Fruit fly (Drosophila melanogaster) whole organism, embryonic: ENCODE data around the gene stg.

Source experiments
- Antp ChIP-seq: fragments of 200-800 bp; sonication (Bioruptor generic); optimal IDR thresholded peaks from 3 replicates; lab custom pipeline; 2016; ENCODE audit warnings: missing biosample characterization, missing genetic modification characterization
- B-H1 ChIP-seq: fragments of 200-800 bp; sonication (Bioruptor generic); IDR thresholded peaks from 3 replicates; pipeline ENCODE4 v1.3.6; 2022; ENCODE audit warnings: missing biosample characterization, missing genetic modification characterization
- CG1024 ChIP-seq: fragments of 200-800 bp; sonication (Bioruptor generic); IDR thresholded peaks from 2 replicates; pipeline ENCODE4 v1.3.6; 2022; ENCODE audit warnings: missing biosample characterization, missing genetic modification characterization
- CG12236 ChIP-seq: fragments of 200-800 bp; sonication (Bioruptor generic); optimal IDR thresholded peaks from 2 replicates; lab custom pipeline; 2016; ENCODE audit warnings: missing biosample characterization, missing genetic modification characterization
- CG12744 ChIP-seq: fragments of 200-800 bp; sonication (Bioruptor generic); optimal IDR thresholded peaks from 2 replicates; lab custom pipeline; 2016; ENCODE audit warnings: missing biosample characterization, missing genetic modification characterization
- CG13894 ChIP-seq: fragments of 200-800 bp; sonication (Bioruptor generic); optimal IDR thresholded peaks from 3 replicates; lab custom pipeline; 2018; ENCODE audit warnings: missing biosample characterization, mild to moderate bottlenecking, missing genetic modification characterization, moderate library complexity
- CG15479 ChIP-seq: fragments of 200-800 bp; sonication (Bioruptor generic); optimal IDR thresholded peaks from 3 replicates; lab custom pipeline; 2019; ENCODE audit warnings: missing biosample characterization, mild to moderate bottlenecking, missing genetic modification characterization, moderate library complexity
- CG18599 ChIP-seq: fragments of 200-800 bp; sonication (Bioruptor generic); optimal IDR thresholded peaks from 3 replicates; lab custom pipeline; 2017; ENCODE audit warnings: missing biosample characterization, missing genetic modification characterization, mild to moderate bottlenecking, moderate library complexity, missing genetic modification reagents
- CG30431 ChIP-seq: fragments of 200-800 bp; sonication (Bioruptor generic); optimal IDR thresholded peaks from 2 replicates; lab custom pipeline; 2017; ENCODE audit warnings: missing biosample characterization, missing genetic modification characterization
- CG3281 ChIP-seq: fragments of 200-800 bp; sonication (Bioruptor generic); optimal IDR thresholded peaks from 3 replicates; lab custom pipeline; 2017; ENCODE audit warnings: missing biosample characterization, mild to moderate bottlenecking, missing genetic modification characterization
- CG3726 ChIP-seq: fragments of 200-800 bp; sonication (Bioruptor generic); IDR thresholded peaks from 3 replicates; pipeline ENCODE4, ENCODE4 v1.3.6; 2022; ENCODE audit warnings: missing biosample characterization, missing genetic modification characterization
- CG42726 ChIP-seq: fragments of 200-800 bp; sonication (Bioruptor generic); IDR thresholded peaks from 2 replicates; pipeline ENCODE4 v1.3.6; 2022; ENCODE audit warnings: missing biosample characterization, missing genetic modification characterization; ENCODE audit not compliant: partially characterized antibody
- CG4404 ChIP-seq: fragments of 200-800 bp; sonication (Bioruptor generic); IDR thresholded peaks from 2 replicates; pipeline ENCODE4 v1.3.6; 2022; ENCODE audit warnings: missing biosample characterization, missing genetic modification characterization
- CG5180 ChIP-seq: fragments of 200-800 bp; sonication (Bioruptor generic); optimal IDR thresholded peaks from 3 replicates; lab custom pipeline; 2017; ENCODE audit warnings: missing biosample characterization, missing genetic modification characterization, mild to moderate bottlenecking, moderate library complexity, missing genetic modification reagents
- CG7357 ChIP-seq: fragments of 200-800 bp; sonication (Bioruptor generic); IDR thresholded peaks from 3 replicates; pipeline ENCODE4 v1.3.6; 2022; ENCODE audit warnings: missing biosample characterization, missing genetic modification characterization
- CG8924 ChIP-seq: fragments of 200-800 bp; optimal IDR thresholded peaks from 3 replicates; lab custom pipeline; 2019; ENCODE audit warnings: missing biosample characterization, mild to moderate bottlenecking, missing genetic modification characterization, moderate library complexity
- CG9727 ChIP-seq: fragments of 200-800 bp; sonication (Bioruptor generic); optimal IDR thresholded peaks from 3 replicates; lab custom pipeline; 2017; ENCODE audit warnings: missing biosample characterization, mild to moderate bottlenecking, missing genetic modification characterization
- CG9876 ChIP-seq: fragments of 200-800 bp; sonication (Bioruptor generic); optimal IDR thresholded peaks from 2 replicates; lab custom pipeline; 2016; ENCODE audit warnings: missing biosample characterization, missing genetic modification characterization
- CHES-1-like ChIP-seq: fragments of 200-800 bp; sonication (Bioruptor generic); optimal IDR thresholded peaks from 2 replicates; lab custom pipeline; 2016; ENCODE audit warnings: missing biosample characterization, missing genetic modification characterization
- E2f2 ChIP-seq: fragments of 200-800 bp; sonication (Bioruptor generic); IDR thresholded peaks from 2 replicates; pipeline ENCODE4 v1.3.6; 2022; ENCODE audit warnings: missing biosample characterization, missing genetic modification characterization
- ERR ChIP-seq: fragments of 200-800 bp; sonication (Bioruptor generic); optimal IDR thresholded peaks from 2 replicates; lab custom pipeline; 2016; ENCODE audit warnings: missing biosample characterization, missing genetic modification characterization
- Hmr ChIP-seq: fragments of 200-800 bp; sonication (Bioruptor generic); optimal IDR thresholded peaks from 3 replicates; lab custom pipeline; 2017; ENCODE audit warnings: mild to moderate bottlenecking, missing biosample characterization, missing genetic modification reagents, missing genetic modification characterization
- Hsf ChIP-seq: fragments of 200-800 bp; sonication (Bioruptor generic); optimal IDR thresholded peaks from 3 replicates; lab custom pipeline; 2016; ENCODE audit warnings: missing biosample characterization, missing genetic modification characterization
- MESR4 ChIP-seq: fragments of 200-800 bp; sonication (Bioruptor generic); optimal IDR thresholded peaks from 2 replicates; lab custom pipeline; 2018; ENCODE audit warnings: missing biosample characterization, mild to moderate bottlenecking, missing genetic modification characterization, moderate library complexity
- Mes4 ChIP-seq: fragments of 200-800 bp; sonication (Bioruptor generic); optimal IDR thresholded peaks from 2 replicates; lab custom pipeline; 2016; ENCODE audit warnings: missing biosample characterization, missing genetic modification characterization
- NFAT ChIP-seq: fragments of 200-800 bp; sonication (Bioruptor generic); IDR thresholded peaks from 2 replicates; pipeline ENCODE4 v1.3.6; 2022; ENCODE audit warnings: missing biosample characterization, missing genetic modification characterization
- Optix ChIP-seq: fragments of 200-800 bp; sonication (Bioruptor generic); IDR thresholded peaks from 3 replicates; pipeline ENCODE4 v1.3.6; 2022; ENCODE audit warnings: missing biosample characterization, missing genetic modification characterization
- Rfx ChIP-seq: fragments of 200-800 bp; sonication (Bioruptor generic); IDR thresholded peaks from 2 replicates; pipeline ENCODE4 v1.3.6; 2022; ENCODE audit warnings: missing biosample characterization, missing genetic modification characterization
- TFAM ChIP-seq: fragments of 200-800 bp; sonication (Bioruptor generic); optimal IDR thresholded peaks from 2 replicates; lab custom pipeline; 2017; ENCODE audit warnings: missing biosample characterization, missing genetic modification characterization, inconsistent platforms
- YL-1 ChIP-seq: fragments of 200-800 bp; sonication (Bioruptor generic); optimal IDR thresholded peaks from 3 replicates; lab custom pipeline; 2017; ENCODE audit warnings: missing biosample characterization, mild to moderate bottlenecking, missing genetic modification characterization
- br ChIP-seq: fragments of >200 bp; optimal IDR thresholded peaks from 2 replicates; lab custom pipeline; 2017
- cad ChIP-seq: fragments of >200 bp; optimal IDR thresholded peaks from 2 replicates; lab custom pipeline; 2017; ENCODE audit warnings: missing biosample characterization, missing genetic modification characterization
- cas ChIP-seq: fragments of 200-800 bp; sonication (Bioruptor generic); IDR thresholded peaks from 2 replicates; pipeline ENCODE4 v1.3.6; 2022; ENCODE audit warnings: missing biosample characterization, missing genetic modification characterization
- chn ChIP-seq: fragments of 200-800 bp; sonication (Bioruptor generic); optimal IDR thresholded peaks from 2 replicates; lab custom pipeline; 2016; ENCODE audit warnings: missing biosample characterization, missing genetic modification characterization
- ci ChIP-seq: fragments of 200-800 bp; sonication (Bioruptor generic); IDR thresholded peaks from 3 replicates; pipeline ENCODE4 v1.3.6; 2022; ENCODE audit warnings: missing biosample characterization, missing genetic modification characterization
- cwo ChIP-seq: fragments of 200-800 bp; sonication (Bioruptor generic); optimal IDR thresholded peaks from 3 replicates; lab custom pipeline; 2017; ENCODE audit warnings: missing biosample characterization, missing genetic modification characterization, mild to moderate bottlenecking, moderate library complexity, missing genetic modification reagents
- dan ChIP-seq: fragments of 200-800 bp; sonication (Bioruptor generic); IDR thresholded peaks from 2 replicates; pipeline ENCODE4 v1.3.6; 2022; ENCODE audit warnings: missing biosample characterization, missing genetic modification characterization
- disco-r ChIP-seq: fragments of 200-800 bp; sonication (Bioruptor generic); optimal IDR thresholded peaks from 2 replicates; lab custom pipeline; 2016; ENCODE audit warnings: missing biosample characterization, missing genetic modification characterization
- dmrt99B ChIP-seq: fragments of 200-800 bp; sonication (Bioruptor generic); optimal IDR thresholded peaks from 2 replicates; lab custom pipeline; 2018; ENCODE audit warnings: missing biosample characterization, mild to moderate bottlenecking, missing genetic modification characterization, moderate library complexity
- gsb ChIP-seq: fragments of 200-800 bp; sonication (Bioruptor generic); IDR thresholded peaks from 2 replicates; pipeline ENCODE4 v1.3.6; 2022; ENCODE audit warnings: missing biosample characterization, missing genetic modification characterization
- jumu ChIP-seq: fragments of 200-800 bp; sonication (Bioruptor generic); optimal IDR thresholded peaks from 3 replicates; lab custom pipeline; 2016; ENCODE audit warnings: missing biosample characterization, missing genetic modification characterization
- lmd ChIP-seq: fragments of 200-800 bp; sonication (Bioruptor generic); IDR thresholded peaks from 2 replicates; pipeline ENCODE4 v1.3.6; 2022; ENCODE audit warnings: missing biosample characterization, missing genetic modification characterization
- mirr ChIP-seq: fragments of 200-800 bp; sonication (Bioruptor generic); optimal IDR thresholded peaks from 3 replicates; lab custom pipeline; 2018; ENCODE audit warnings: missing biosample characterization, mild to moderate bottlenecking, missing genetic modification characterization
- nom ChIP-seq: fragments of 200-800 bp; sonication (Bioruptor generic); optimal IDR thresholded peaks from 2 replicates; lab custom pipeline; 2017; ENCODE audit warnings: missing biosample characterization, missing genetic modification characterization, mild to moderate bottlenecking, moderate library complexity, missing genetic modification reagents
- onecut ChIP-seq: fragments of 200-800 bp; sonication (Bioruptor generic); IDR thresholded peaks from 2 replicates; pipeline ENCODE4 v1.3.6; 2022; ENCODE audit warnings: missing biosample characterization, missing genetic modification characterization
- otp ChIP-seq: fragments of 200-800 bp; sonication (Bioruptor generic); IDR thresholded peaks from 3 replicates; pipeline ENCODE4, ENCODE4 v1.3.6; 2022; ENCODE audit warnings: missing biosample characterization, missing genetic modification characterization
- psq ChIP-seq: fragments of 200-800 bp; sonication (Bioruptor generic); optimal IDR thresholded peaks from 2 replicates; lab custom pipeline; 2017; ENCODE audit warnings: missing biosample characterization, missing genetic modification characterization
- repo ChIP-seq: fragments of 200-800 bp; sonication (Bioruptor generic); optimal IDR thresholded peaks from 2 replicates; lab custom pipeline; 2016; ENCODE audit warnings: missing biosample characterization, missing genetic modification characterization
- sc ChIP-seq, 3 experiments: fragments of >200 bp in 2 of 3; fragments of 200-800 bp in 1 of 3; sonication (Bioruptor generic) in 1 of 3; optimal IDR thresholded peaks; 2 replicates in 2 of 3; 3 replicates in 1 of 3; lab custom pipeline; 2017; ENCODE audit warnings: mild to moderate bottlenecking in 1 of 3, missing biosample characterization in 1 of 3, missing genetic modification characterization in 1 of 3, missing genetic modification reagents in 1 of 3
- tap ChIP-seq: fragments of 200-800 bp; optimal IDR thresholded peaks from 3 replicates; lab custom pipeline; 2019; ENCODE audit warnings: missing biosample characterization, mild to moderate bottlenecking, missing genetic modification characterization, moderate library complexity
- trem ChIP-seq: fragments of 200-800 bp; optimal IDR thresholded peaks from 3 replicates; lab custom pipeline; 2019; ENCODE audit warnings: missing biosample characterization, mild to moderate bottlenecking, missing genetic modification characterization, moderate library complexity

Gene stg

dm6 chr3R:29219948-29220347 is 35.7 kb downstream of the stg start, which contains the start of gene eEF1gamma (continued):
- TF ChIP-seq CG7357 (GFP tag; lab: Robert Waterston, UW) (peak; percentile 56; the same call in 2 of the 3 replicates), CG3726 (GFP tag; lab: Robert Waterston, UW) (peak; percentile 87), CG42726 (peak; percentile 86; the same call in 1 of the 2 replicates), gsb (GFP tag; lab: Robert Waterston, UW) (peak; percentile 94), tap (tag; lab: Kevin White, UChicago) (peak; percentile 79), CG8924 (tag; lab: Kevin White, UChicago) (peak; percentile 88), psq (GFP tag; lab: Kevin White, UChicago) (peak; percentile 77), CG5180 (GFP tag; lab: Kevin White, UChicago) (peak; percentile 86), Hmr (GFP tag; lab: Kevin White, UChicago) (peak; percentile 98), Optix (GFP tag; lab: Robert Waterston, UW) (peak; percentile 94), CG9727 (peak; percentile 98), dan (GFP tag; lab: Robert Waterston, UW) (no peak), TFAM (GFP tag; lab: Kevin White, UChicago) (peak; percentile 88), trem (tag; lab: Kevin White, UChicago) (peak; percentile 90), CG13894 (tag; lab: Kevin White, UChicago) (peak; percentile 91), Hsf (GFP tag; lab: Kevin White, UChicago) (peak; percentile 94), CG12236 (GFP tag; lab: Kevin White, UChicago) (peak; percentile 94), CG30431 (GFP tag; lab: Kevin White, UChicago) (peak; percentile 92), Rfx (GFP tag; lab: Robert Waterston, UW) (peak; percentile 98), CHES-1-like (GFP tag; lab: Kevin White, UChicago) (peak; percentile 95), sc (optimal IDR thresholded peaks at IDR 0.05; lab: Kevin White, UChicago) (no peak), sc (GFP tag; optimal IDR thresholded peaks at IDR 0.05; lab: Kevin White, UChicago) (peak; percentile 92), NFAT (peak; percentile 97), Mes4 (GFP tag; lab: Kevin White, UChicago) (peak; percentile 98), cad (GFP tag; lab: Kevin White, UChicago) (no peak), Antp (GFP tag; lab: Kevin White, UChicago) (peak; percentile 78), B-H1 (peak; percentile 81), MESR4 (GFP tag; lab: Kevin White, UChicago) (peak; percentile 97), cas (GFP tag; lab: Robert Waterston, UW) (peak; percentile 77), CG1024 (GFP tag; lab: Robert Waterston, UW) (peak; percentile 93), CG12744 (GFP tag; lab: Kevin White, UChicago) (peak; percentile 95), ci (GFP tag; lab: Robert Waterston, UW) (peak; percentile 99), nom (GFP tag; lab: Kevin White, UChicago) (peak; percentile 95), CG9876 (GFP tag; lab: Kevin White, UChicago) (peak; percentile 96), mirr (GFP tag; lab: Kevin White, UChicago) (peak; percentile 99), ERR (GFP tag; lab: Kevin White, UChicago) (peak; percentile 82), otp (peak; percentile 97), cwo (GFP tag; lab: Kevin White, UChicago) (peak; percentile 77), chn (GFP tag; lab: Kevin White, UChicago) (peak; percentile 93), lmd (peak; percentile 89), onecut (GFP tag; lab: Robert Waterston, UW) (peak; percentile 96), CG3281 (GFP tag; lab: Kevin White, UChicago) (peak; percentile 97), CG15479 (GFP tag; lab: Kevin White, UChicago) (peak; percentile 59), repo (GFP tag; lab: Kevin White, UChicago) (peak; percentile 95), dmrt99B (tag; lab: Kevin White, UChicago) (peak; percentile 89), CG18599 (GFP tag; lab: Kevin White, UChicago) (peak; percentile 95), br (lab: Kevin White, UChicago) (no peak), E2f2 (GFP tag; lab: Robert Waterston, UW) (peak; percentile 82), CG4404 (GFP tag; lab: Robert Waterston, UW) (peak; percentile 74), YL-1 (GFP tag; lab: Kevin White, UChicago) (peak; percentile 99), disco-r (GFP tag; lab: Kevin White, UChicago) (peak; percentile 96), jumu (peak; percentile 82)
